Fruit fly (Drosophila melanogaster) whole organism, adult: Measurements from ENCODE around the gene Fer2LCH.

Experiments used
- CG1620 ChIP-seq: fragments of 200-800 bp; sonication (Bioruptor generic); optimal IDR thresholded peaks from 2 replicates; lab custom pipeline; 2016; ENCODE audit warnings: missing biosample characterization, missing genetic modification characterization
- CG33017 ChIP-seq: fragments of 200-800 bp; sonication (Bioruptor generic); optimal IDR thresholded peaks from 2 replicates; lab custom pipeline; 2018; ENCODE audit warnings: missing biosample characterization, mild to moderate bottlenecking, missing genetic modification characterization, moderate library complexity
- CG7045 ChIP-seq: fragments of 200-800 bp; sonication (Bioruptor generic); optimal IDR thresholded peaks from 2 replicates; lab custom pipeline; 2017; ENCODE audit warnings: missing biosample characterization, mild to moderate bottlenecking, missing genetic modification characterization
- Mnt ChIP-seq: fragments of 200-800 bp; sonication (Bioruptor generic); optimal IDR thresholded peaks from 2 replicates; lab custom pipeline; 2016; ENCODE audit warnings: missing biosample characterization, mild to moderate bottlenecking, missing genetic modification characterization
- cic ChIP-seq: fragments of 200-800 bp; sonication (Bioruptor generic); optimal IDR thresholded peaks from 2 replicates; lab custom pipeline; 2017; ENCODE audit warnings: missing biosample characterization, mild to moderate bottlenecking, missing genetic modification characterization, moderate library complexity
- cnc ChIP-seq, 2 experiments: fragments of >200 bp; optimal IDR thresholded peaks; 2 replicates each; lab custom pipeline; 2017
- kay ChIP-seq: fragments of 200-800 bp; sonication (Bioruptor generic); peaks from one replicate; lab custom pipeline; 2016; ENCODE audit warnings: missing biosample characterization, missing genetic modification characterization, borderline replicate concordance
- ovo ChIP-seq: fragments of 200-800 bp; sonication (Bioruptor generic); optimal IDR thresholded peaks from 2 replicates; lab custom pipeline; 2016; ENCODE audit warnings: missing biosample characterization, missing genetic modification characterization
- pad ChIP-seq: fragments of 200-800 bp; sonication (Bioruptor generic); optimal IDR thresholded peaks from 3 replicates; lab custom pipeline; 2017; ENCODE audit warnings: missing biosample characterization, missing genetic modification characterization, mild to moderate bottlenecking, moderate library complexity, missing genetic modification reagents

Fer2LCH gene

dm6 chr3R:30431258-30432114, 43.9 kb downstream of the Fer2LCH start, which contains the start of gene CG15534:
Gene CG15534 (plus strand): TSS chr3R:30432064.
- TF ChIP-seq Mnt (GFP tag; lab: Kevin White, UChicago) = no peak
- TF ChIP-seq CG33017 (tag; lab: Kevin White, UChicago) = no peak
- no peak for TF ChIP-seq ovo (GFP tag; lab: Kevin White, UChicago)
- TF ChIP-seq pad = no peak
- no peak for TF ChIP-seq CG1620 (GFP tag; lab: Kevin White, UChicago)
- TF ChIP-seq CG7045 (GFP tag; lab: Kevin White, UChicago) = no peak
- TF ChIP-seq kay (GFP tag; lab: Kevin White, UChicago) = no peak
- no peak for TF ChIP-seq cic (GFP tag; lab: Kevin White, UChicago)
- TF ChIP-seq cnc (optimal IDR thresholded peaks at IDR 0.05; lab: Kevin White, UChicago) = no peak
